Worm (Caenorhabditis elegans): ENCODE measurements around the gene gpd-1.

DNA sequence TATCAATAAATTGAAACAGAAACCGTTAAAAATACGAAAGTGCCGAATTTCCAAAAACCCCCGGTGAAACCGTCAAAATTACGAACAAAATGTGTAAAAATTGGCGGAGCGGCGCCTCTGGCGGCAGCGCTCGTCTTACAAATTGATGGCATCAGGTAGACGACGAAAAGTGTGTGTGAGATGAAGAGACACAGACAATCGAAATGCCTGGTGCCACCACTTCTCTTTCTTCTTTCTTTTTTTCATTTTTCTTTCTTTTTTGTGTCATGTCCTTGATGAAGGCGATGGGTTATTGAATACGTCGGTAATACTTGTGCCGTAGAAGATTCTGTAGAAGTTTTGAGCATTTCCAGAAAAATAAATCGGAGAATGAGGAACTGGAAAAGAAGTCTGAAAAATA, 16.0 kb upstream of the gpd-1 start:
- no peak for TF ChIP-seq let-607 (tag; optimal IDR thresholded peaks at IDR 0.05)
- no peak for TF ChIP-seq ztf-25 (GFP tag; IDR thresholded peaks at IDR 0.05)
- TF ChIP-seq dpl-1 (GFP tag; optimal IDR thresholded peaks at IDR 0.05) = no peak
- TF ChIP-seq T07F8.4 (tag; optimal IDR thresholded peaks at IDR 0.05) = no peak
- no peak for TF ChIP-seq Y79H2A.3 (GFP tag; conservative IDR thresholded peaks at IDR 0.05)
- TF ChIP-seq madf-6 (GFP tag; IDR thresholded peaks at IDR 0.05) = no peak
- no peak for TF ChIP-seq zim-3 (tag; optimal IDR thresholded peaks at IDR 0.05)
- no peak for TF ChIP-seq hmg-20 (GFP tag; IDR thresholded peaks at IDR 0.05)
- TF ChIP-seq unc-62 (GFP tag; optimal IDR thresholded peaks at IDR 0.05) = no peak
- no peak for TF ChIP-seq ceh-79 (tag; optimal IDR thresholded peaks at IDR 0.05)
- TF ChIP-seq F57C9.4 (tag; optimal IDR thresholded peaks at IDR 0.05) = no peak
- TF ChIP-seq hsf-1 (GFP tag; IDR thresholded peaks at IDR 0.05) = no peak
- no peak for TF ChIP-seq dpff-1 (tag; optimal IDR thresholded peaks at IDR 0.05)
- no peak for TF ChIP-seq nhr-179 (tag; optimal IDR thresholded peaks at IDR 0.05)
